Fruit fly (Drosophila melanogaster) Kc167 (cell line): Measurements from ENCODE around the gene CG13287.

Experiments
- h ChIP-seq: fragments of >200 bp; optimal IDR thresholded peaks from 3 replicates; lab custom pipeline; 2018; ENCODE audit warnings: missing external identifiers
- insv ChIP-seq: fragments of >200 bp; optimal IDR thresholded peaks from 3 replicates; lab custom pipeline; 2018; ENCODE audit warnings: missing external identifiers
- ttk ChIP-seq: sonication (Bioruptor generic); optimal IDR thresholded peaks from 2 replicates; lab custom pipeline; 2017; ENCODE audit warnings: missing external identifiers

DNA sequence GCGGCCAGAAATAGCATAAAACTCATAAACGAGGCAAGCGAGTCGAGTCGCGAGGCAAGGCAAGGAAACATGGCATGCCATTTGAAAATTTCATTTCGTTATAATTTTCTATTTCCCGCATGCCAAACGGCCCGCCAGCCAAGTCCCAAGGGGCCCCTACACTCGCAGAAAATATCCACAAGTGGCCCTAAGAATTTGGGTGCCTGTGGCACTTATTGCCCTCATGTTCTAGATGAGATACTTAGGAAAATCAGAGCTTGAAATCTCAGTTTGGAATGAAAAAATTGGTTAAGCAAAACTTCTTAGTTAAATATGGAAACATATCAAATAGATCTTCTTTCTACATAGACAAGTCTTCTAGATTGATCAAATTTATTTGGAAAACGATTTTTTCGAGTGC lies 43.8 kb upstream of the CG13287 start:
- TF ChIP-seq insv (lab: Kevin White, UChicago) (no peak), h (no peak), ttk (no peak)
